Fruit fly (Drosophila melanogaster): ENCODE results near the gene Srg3.

- TF ChIP-seq ttk (optimal IDR thresholded peaks at IDR 0.05) (no peak), psq (optimal IDR thresholded peaks at IDR 0.05) (no peak), h (optimal IDR thresholded peaks at IDR 0.05) (no peak), insv (optimal IDR thresholded peaks at IDR 0.05) (no peak), Myc (optimal IDR thresholded peaks at IDR 0.05) (no peak), Sin3A (optimal IDR thresholded peaks at IDR 0.05) (no peak)
These were observed 17.2 kb upstream of the Srg3 start for dm6 chr3L:9425838-9426237.

Measured in Kc167 (cell line).